Fruit fly (Drosophila melanogaster) whole organism, embryonic: ENCODE measurements around the gene eIF3l.

Experiments
- Bgb ChIP-seq: fragments of 200-800 bp; sonication (Bioruptor generic); IDR thresholded peaks from 2 replicates; pipeline ENCODE4 v1.3.6; 2022; ENCODE audit warnings: missing biosample characterization, missing genetic modification characterization; ENCODE audit not compliant: partially characterized antibody
- CG10147 ChIP-seq: fragments of 200-800 bp; sonication (Bioruptor generic); optimal IDR thresholded peaks from 2 replicates; lab custom pipeline; 2019; ENCODE audit warnings: missing biosample characterization, mild to moderate bottlenecking, missing genetic modification characterization, moderate library complexity
- CG10274 ChIP-seq: fragments of 200-800 bp; sonication (Bioruptor generic); optimal IDR thresholded peaks from 3 replicates; lab custom pipeline; 2017; ENCODE audit warnings: missing biosample characterization, mild to moderate bottlenecking, missing genetic modification characterization
- CG10565 ChIP-seq: fragments of 200-800 bp; sonication (Bioruptor generic); optimal IDR thresholded peaks from 3 replicates; lab custom pipeline; 2016; ENCODE audit warnings: missing biosample characterization, mild to moderate bottlenecking, missing genetic modification characterization
- CG11085 ChIP-seq: fragments of 200-800 bp; sonication (Bioruptor generic); IDR thresholded peaks from 2 replicates; pipeline ENCODE4 v1.3.6; 2022; ENCODE audit warnings: missing biosample characterization, missing genetic modification characterization
- CG12219 ChIP-seq: fragments of 200-800 bp; sonication (Bioruptor generic); optimal IDR thresholded peaks from 3 replicates; lab custom pipeline; 2018; ENCODE audit warnings: missing biosample characterization, mild to moderate bottlenecking, missing genetic modification characterization
- CG12744 ChIP-seq: fragments of 200-800 bp; sonication (Bioruptor generic); optimal IDR thresholded peaks from 2 replicates; lab custom pipeline; 2016; ENCODE audit warnings: missing biosample characterization, missing genetic modification characterization
- CG15479 ChIP-seq: fragments of 200-800 bp; sonication (Bioruptor generic); optimal IDR thresholded peaks from 3 replicates; lab custom pipeline; 2019; ENCODE audit warnings: missing biosample characterization, mild to moderate bottlenecking, missing genetic modification characterization, moderate library complexity
- CG18011 ChIP-seq: fragments of 200-800 bp; sonication (Bioruptor generic); optimal IDR thresholded peaks from 2 replicates; lab custom pipeline; 2017; ENCODE audit warnings: missing biosample characterization, missing genetic modification characterization, mild to moderate bottlenecking, moderate library complexity, missing genotype
- CG31365 ChIP-seq: fragments of 200-800 bp; sonication (Bioruptor generic); optimal IDR thresholded peaks from 2 replicates; lab custom pipeline; 2018; ENCODE audit warnings: missing biosample characterization, mild to moderate bottlenecking, missing genetic modification characterization
- CG3163 ChIP-seq: fragments of 200-800 bp; sonication (Bioruptor generic); optimal IDR thresholded peaks from 3 replicates; lab custom pipeline; 2016; ENCODE audit warnings: missing biosample characterization, missing genetic modification characterization
- CG3407 ChIP-seq: fragments of 200-800 bp; sonication (Bioruptor generic); optimal IDR thresholded peaks from 2 replicates; lab custom pipeline; 2018; ENCODE audit warnings: missing biosample characterization, mild to moderate bottlenecking, missing genetic modification characterization
- CG34224 ChIP-seq: fragments of 200-800 bp; sonication (Bioruptor generic); IDR thresholded peaks from 3 replicates; pipeline ENCODE4 v1.3.6; 2022; ENCODE audit warnings: missing biosample characterization, missing genetic modification characterization; ENCODE audit not compliant: partially characterized antibody
- CG4282 ChIP-seq: fragments of 200-800 bp; sonication (Bioruptor generic); optimal IDR thresholded peaks from 2 replicates; lab custom pipeline; 2016; ENCODE audit warnings: missing biosample characterization, missing genetic modification characterization
- CG4328 ChIP-seq: fragments of 200-800 bp; sonication (Bioruptor generic); optimal IDR thresholded peaks from 3 replicates; lab custom pipeline; 2017; ENCODE audit warnings: missing biosample characterization, missing genetic modification reagents, missing genetic modification characterization
- CG6765 ChIP-seq: fragments of 200-800 bp; sonication (Bioruptor generic); optimal IDR thresholded peaks from 3 replicates; lab custom pipeline; 2017; ENCODE audit warnings: missing biosample characterization, mild to moderate bottlenecking, missing genetic modification characterization
- CG7556 ChIP-seq: fragments of 200-800 bp; sonication (Bioruptor generic); optimal IDR thresholded peaks from 2 replicates; lab custom pipeline; 2017; ENCODE audit warnings: missing biosample characterization, mild to moderate bottlenecking, missing genetic modification characterization
- CrebB ChIP-seq: fragments of 200-800 bp; sonication (Bioruptor generic); optimal IDR thresholded peaks from 3 replicates; lab custom pipeline; 2018; ENCODE audit warnings: missing biosample characterization, mild to moderate bottlenecking, missing genetic modification characterization
- Doc2 ChIP-seq: fragments of 200-800 bp; sonication (Bioruptor generic); IDR thresholded peaks from 2 replicates; pipeline ENCODE4 v1.3.6; 2022; ENCODE audit warnings: missing biosample characterization, missing genetic modification characterization
- GATAe ChIP-seq: fragments of 200-800 bp; sonication (Bioruptor generic); conservative IDR thresholded peaks from 2 replicates; pipeline ENCODE4 v1.3.6; 2022; ENCODE audit warnings: missing biosample characterization, missing genetic modification characterization
- HLH54F ChIP-seq: fragments of 200-800 bp; sonication (Bioruptor generic); optimal IDR thresholded peaks from 3 replicates; lab custom pipeline; 2016; ENCODE audit warnings: missing biosample characterization, missing genetic modification characterization
- Neu2 ChIP-seq: fragments of 200-800 bp; sonication (Bioruptor generic); optimal IDR thresholded peaks from 3 replicates; lab custom pipeline; 2016; ENCODE audit warnings: missing biosample characterization, missing genetic modification characterization, borderline replicate concordance
- Nf-YA ChIP-seq: fragments of 200-800 bp; sonication (Bioruptor generic); IDR thresholded peaks from 2 replicates; pipeline ENCODE4 v1.3.6; 2022; ENCODE audit warnings: missing biosample characterization, missing genetic modification characterization
- Optix ChIP-seq: fragments of 200-800 bp; sonication (Bioruptor generic); IDR thresholded peaks from 3 replicates; pipeline ENCODE4 v1.3.6; 2022; ENCODE audit warnings: missing biosample characterization, missing genetic modification characterization
- Trl ChIP-seq, 3 experiments: fragments of >200 bp in 2 of 3; fragments of 200-800 bp in 1 of 3; sonication (Bioruptor generic) in 1 of 3; optimal IDR thresholded peaks; 2 replicates in 1 of 3; 3 replicates in 2 of 3; lab custom pipeline; 2016 to 2017; ENCODE audit warnings: missing biosample characterization in 1 of 3, missing genetic modification characterization in 1 of 3
- ara ChIP-seq: fragments of 200-800 bp; sonication (Bioruptor generic); IDR thresholded peaks from 2 replicates; pipeline ENCODE4 v1.3.6; 2022; ENCODE audit warnings: missing biosample characterization, missing genetic modification characterization
- bsh ChIP-seq, 2 experiments: fragments of 200-800 bp; sonication (Bioruptor generic); optimal IDR thresholded peaks; 2 replicates each; lab custom pipeline; 2017 to 2018; ENCODE audit warnings: mild to moderate bottlenecking in 2 of 2, missing biosample characterization in 2 of 2, missing genetic modification characterization in 2 of 2, moderate library complexity in 1 of 2
- chm ChIP-seq: fragments of 200-800 bp; sonication (Bioruptor generic); IDR thresholded peaks from 2 replicates; pipeline ENCODE4 v1.3.6; 2022; ENCODE audit warnings: missing biosample characterization, missing genetic modification characterization
- croc ChIP-seq: fragments of 200-800 bp; sonication (Bioruptor generic); conservative IDR thresholded peaks from 3 replicates; pipeline ENCODE4 v1.3.6; 2022; ENCODE audit warnings: missing biosample characterization, missing genetic modification characterization
- crp ChIP-seq, 2 experiments: fragments of 200-800 bp; sonication (Bioruptor generic); optimal IDR thresholded peaks; 2 replicates in 1 of 2; 3 replicates in 1 of 2; lab custom pipeline; 2017; ENCODE audit warnings: missing biosample characterization in 2 of 2, missing genetic modification characterization in 2 of 2, mild to moderate bottlenecking in 1 of 2, moderate library complexity in 1 of 2
- da ChIP-seq: fragments of 200-800 bp; sonication (Bioruptor generic); optimal IDR thresholded peaks from 2 replicates; lab custom pipeline; 2016; ENCODE audit warnings: missing biosample characterization, missing genetic modification characterization
- dpn ChIP-seq, 2 experiments: fragments of 200-800 bp; sonication (Bioruptor generic); optimal IDR thresholded peaks; 3 replicates each; lab custom pipeline; 2016; ENCODE audit warnings: missing biosample characterization in 2 of 2, missing genetic modification characterization in 2 of 2
- fd102C ChIP-seq: fragments of 200-800 bp; sonication (Bioruptor generic); optimal IDR thresholded peaks from 2 replicates; lab custom pipeline; 2018; ENCODE audit warnings: missing biosample characterization, mild to moderate bottlenecking, missing genetic modification characterization, moderate library complexity
- fd3F ChIP-seq: fragments of 200-800 bp; sonication (Bioruptor generic); optimal IDR thresholded peaks from 2 replicates; lab custom pipeline; 2018; ENCODE audit warnings: missing biosample characterization, mild to moderate bottlenecking, missing genetic modification characterization, moderate library complexity
- grn ChIP-seq: fragments of 200-800 bp; sonication (Bioruptor generic); optimal IDR thresholded peaks from 3 replicates; lab custom pipeline; 2017; ENCODE audit warnings: missing biosample characterization, missing genetic modification characterization
- gsb ChIP-seq: fragments of 200-800 bp; sonication (Bioruptor generic); IDR thresholded peaks from 2 replicates; pipeline ENCODE4 v1.3.6; 2022; ENCODE audit warnings: missing biosample characterization, missing genetic modification characterization
- gt ChIP-seq: fragments of 200-800 bp; sonication (Bioruptor generic); IDR thresholded peaks from 2 replicates; pipeline ENCODE4 v1.3.6; 2022; ENCODE audit warnings: missing biosample characterization, missing genetic modification characterization
- hkb ChIP-seq, 2 experiments: fragments of 200-800 bp in 1 of 2; fragments of >200 bp in 1 of 2; sonication (Bioruptor generic) in 1 of 2; IDR thresholded peaks in 1 of 2; optimal IDR thresholded peaks in 1 of 2; 2 replicates each; pipeline versions ENCODE4 v1.3.6 to Lab custom; 2017 to 2022; ENCODE audit warnings: missing biosample characterization in 1 of 2, missing genetic modification characterization in 1 of 2
- kay ChIP-seq: fragments of 200-800 bp; sonication (Bioruptor generic); optimal IDR thresholded peaks from 2 replicates; lab custom pipeline; 2016; ENCODE audit warnings: missing biosample characterization, missing genetic modification characterization
- lola ChIP-seq, 3 experiments: fragments of >200 bp in 2 of 3; fragments of 200-800 bp in 1 of 3; sonication (Bioruptor generic) in 1 of 3; optimal IDR thresholded peaks; 2 replicates each; lab custom pipeline; 2017 to 2019; ENCODE audit warnings: missing biosample characterization in 3 of 3, missing genetic modification characterization in 3 of 3, mild to moderate bottlenecking in 1 of 3, moderate library complexity in 1 of 3
- nom ChIP-seq: fragments of 200-800 bp; sonication (Bioruptor generic); optimal IDR thresholded peaks from 2 replicates; lab custom pipeline; 2017; ENCODE audit warnings: missing biosample characterization, missing genetic modification characterization, mild to moderate bottlenecking, moderate library complexity, missing genetic modification reagents
- oc ChIP-seq: fragments of 200-800 bp; sonication (Bioruptor generic); optimal IDR thresholded peaks from 2 replicates; lab custom pipeline; 2018; ENCODE audit warnings: missing biosample characterization, mild to moderate bottlenecking, missing genetic modification characterization, moderate library complexity
- pros ChIP-seq: fragments of 200-800 bp; sonication (Bioruptor generic); optimal IDR thresholded peaks from 3 replicates; lab custom pipeline; 2019; ENCODE audit warnings: missing biosample characterization, mild to moderate bottlenecking, missing genetic modification characterization, moderate library complexity
- repo ChIP-seq: fragments of 200-800 bp; sonication (Bioruptor generic); optimal IDR thresholded peaks from 2 replicates; lab custom pipeline; 2016; ENCODE audit warnings: missing biosample characterization, missing genetic modification characterization
- sens-2 ChIP-seq: fragments of 200-800 bp; sonication (Bioruptor generic); IDR thresholded peaks from 2 replicates; pipeline ENCODE4 v1.3.6; 2022; ENCODE audit warnings: missing biosample characterization, missing genetic modification characterization
- tin ChIP-seq: fragments of 200-800 bp; sonication (Bioruptor generic); optimal IDR thresholded peaks from 3 replicates; lab custom pipeline; 2016; ENCODE audit warnings: missing biosample characterization, missing genetic modification characterization
- vvl ChIP-seq: fragments of 200-800 bp; sonication (Bioruptor generic); IDR thresholded peaks from 2 replicates; pipeline ENCODE4 v1.3.6; 2022; ENCODE audit warnings: missing biosample characterization, missing genetic modification characterization
- z ChIP-seq: fragments of 200-800 bp; sonication (Bioruptor generic); IDR thresholded peaks from 3 replicates; pipeline ENCODE4 v1.3.6; 2022; ENCODE audit warnings: missing biosample characterization, missing genetic modification characterization
- zfh2 ChIP-seq: fragments of 200-800 bp; sonication (Bioruptor generic); optimal IDR thresholded peaks from 2 replicates; lab custom pipeline; 2016; ENCODE audit warnings: missing biosample characterization, missing genetic modification characterization

Gene eIF3l

DNA sequence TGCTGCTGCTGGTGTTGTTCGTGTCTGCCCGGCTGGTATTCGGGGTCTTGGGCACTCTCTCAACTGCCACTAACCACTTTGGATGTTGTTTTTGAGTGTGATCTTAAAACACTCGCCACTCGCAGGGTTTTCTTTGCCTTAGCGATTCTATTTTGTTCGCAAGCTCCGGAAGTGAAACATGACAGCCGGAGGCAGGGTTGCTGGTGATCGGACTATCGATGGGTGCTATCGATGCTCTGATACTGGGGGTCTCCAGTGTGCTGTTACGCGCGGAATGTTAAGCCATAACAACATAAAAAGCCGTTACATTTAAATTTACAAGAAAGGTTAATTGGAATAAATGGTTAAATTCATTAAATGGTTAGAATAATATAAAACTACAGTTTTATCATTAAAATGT is 20.9 kb downstream of the eIF3l start, which contains the start of gene yps (continued):
- TF ChIP-seq zfh2 (GFP tag; lab: Kevin White, UChicago) (peak; percentile 81), CG10147 (GFP tag; lab: Kevin White, UChicago) (peak; percentile 85), pros (GFP tag; lab: Kevin White, UChicago) (peak; percentile 24), Bgb (GFP tag; lab: Robert Waterston, UW) (peak; percentile 89), ara (GFP tag; lab: Robert Waterston, UW) (peak; percentile 86), grn (GFP tag; lab: Kevin White, UChicago) (peak; percentile 87), lola (GFP tag; optimal IDR thresholded peaks at IDR 0.05; lab: Kevin White, UChicago) (peak in 1 of 3 experiments; percentile 61), CG34224 (GFP tag; lab: Robert Waterston, UW) (peak; percentile 55; the same call in 2 of the 3 replicates), CG18011 (GFP tag; lab: Kevin White, UChicago) (peak; percentile 89), CG3407 (peak; percentile 95), CG31365 (tag; lab: Kevin White, UChicago) (peak; percentile 90), repo (peak; percentile 94), oc (tag; lab: Kevin White, UChicago) (peak; percentile 86), CG3163 (GFP tag; lab: Kevin White, UChicago) (peak; percentile 85), bsh (GFP tag; optimal IDR thresholded peaks at IDR 0.05; lab: Kevin White, UChicago) (peak; percentile 58 to 88), dpn (GFP tag; optimal IDR thresholded peaks at IDR 0.05; lab: Kevin White, UChicago) (peak; percentile 87 to 96), vvl (GFP tag; lab: Robert Waterston, UW) (peak; percentile 97), fd3F (GFP tag; lab: Kevin White, UChicago) (peak; percentile 89), nom (GFP tag; lab: Kevin White, UChicago) (peak; percentile 93), chm (GFP tag; lab: Robert Waterston, UW) (peak; percentile 98), crp (GFP tag; optimal IDR thresholded peaks at IDR 0.05; lab: Kevin White, UChicago) (peak in 1 of 2 experiments; percentile 66), fd102C (peak; percentile 97), croc (peak; percentile 51; the same call in 2 of the 3 replicates), CG11085 (GFP tag; lab: Robert Waterston, UW) (peak; percentile 90), hkb (optimal IDR thresholded peaks at IDR 0.05; lab: Kevin White, UChicago) (no peak), hkb (GFP tag; IDR thresholded peaks at IDR 0.05; lab: Robert Waterston, UW) (peak; percentile 94), z (peak; percentile 73; the same call in 2 of the 3 replicates), CG12219 (GFP tag; lab: Kevin White, UChicago) (peak; percentile 94), CG10274 (GFP tag; lab: Kevin White, UChicago) (peak; percentile 90), HLH54F (GFP tag; lab: Kevin White, UChicago) (peak; percentile 87), gt (peak; percentile 55), CG12744 (GFP tag; lab: Kevin White, UChicago) (peak; percentile 89), CG10565 (no peak), Optix (GFP tag; lab: Robert Waterston, UW) (peak; percentile 88), gsb (GFP tag; lab: Robert Waterston, UW) (peak; percentile 74), Doc2 (GFP tag; lab: Robert Waterston, UW) (no peak), CG4282 (GFP tag; lab: Kevin White, UChicago) (peak; percentile 90), Trl (optimal IDR thresholded peaks at IDR 0.05; lab: Kevin White, UChicago) (no peak), Trl (GFP tag; optimal IDR thresholded peaks at IDR 0.05; lab: Kevin White, UChicago) (peak; percentile 96), tin (GFP tag; lab: Kevin White, UChicago) (peak; percentile 88), GATAe (GFP tag; lab: Robert Waterston, UW) (peak; percentile 49), CG7556 (GFP tag; lab: Kevin White, UChicago) (peak; percentile 83), CG15479 (GFP tag; lab: Kevin White, UChicago) (peak; percentile 1), kay (GFP tag; lab: Kevin White, UChicago) (peak; percentile 71), Neu2 (GFP tag; lab: Kevin White, UChicago) (peak; percentile 36), CG4328 (GFP tag; lab: Kevin White, UChicago) (peak; percentile 97), sens-2 (GFP tag; lab: Robert Waterston, UW) (peak; percentile 94), CG6765 (GFP tag; lab: Kevin White, UChicago) (peak; percentile 99), Nf-YA (GFP tag; lab: Robert Waterston, UW) (peak; percentile 92), CrebB (tag; lab: Kevin White, UChicago) (peak; percentile 97), da (GFP tag; lab: Kevin White, UChicago) (peak; percentile 89)
